Worm (Caenorhabditis elegans): ENCODE results near the gene K10H10.12.

K10H10.12 gene

ce11 chrII:14488661-14489060, 17.5 kb downstream of the K10H10.12 start, which contains the start of gene usp-14:
Gene usp-14 (minus strand): TSS chrII:14488688.
- TF ChIP-seq nhr-25 (tag; optimal IDR thresholded peaks at IDR 0.05) (peak; percentile 57), F13H6.1 (tag; optimal IDR thresholded peaks at IDR 0.05) (peak; percentile 42), nhr-21 (tag; optimal IDR thresholded peaks at IDR 0.05) (peak; percentile 21), skn-1 (tag; optimal IDR thresholded peaks at IDR 0.05) (peak; percentile 71), snpc-4 (tag; optimal IDR thresholded peaks at IDR 0.05) (peak; percentile 14), mbf-1 (tag; optimal IDR thresholded peaks at IDR 0.05) (no peak), R02D3.7 (tag; optimal IDR thresholded peaks at IDR 0.05) (no peak), lin-11 (tag; optimal IDR thresholded peaks at IDR 0.05) (peak; percentile 14), lsy-2 (tag; optimal IDR thresholded peaks at IDR 0.05) (peak; percentile 48 to 78), sma-3 (GFP tag; optimal IDR thresholded peaks at IDR 0.05) (peak; percentile 26), sma-9 (GFP tag; optimal IDR thresholded peaks at IDR 0.05) (peak; percentile 19), sma-9 (tag; optimal IDR thresholded peaks at IDR 0.05) (no peak), gmeb-1 (tag; optimal IDR thresholded peaks at IDR 0.05) (peak; percentile 82), ama-1 (optimal IDR thresholded peaks at IDR 0.05) (no peak), fos-1 (tag; optimal IDR thresholded peaks at IDR 0.05) (peak; percentile 23), Y55F3AM.14 (GFP tag; optimal IDR thresholded peaks at IDR 0.05) (no peak), nhr-129 (tag; optimal IDR thresholded peaks at IDR 0.05) (peak; percentile 43), lin-13 (GFP tag; optimal IDR thresholded peaks at IDR 0.05) (no peak), crh-2 (tag; optimal IDR thresholded peaks at IDR 0.05) (peak; percentile 90), blmp-1 (tag; optimal IDR thresholded peaks at IDR 0.05; ENCODE audit: insufficient read depth) (no peak), nhr-23 (tag; optimal IDR thresholded peaks at IDR 0.05) (no peak), ceh-82 (tag; optimal IDR thresholded peaks at IDR 0.05) (no peak), unc-55 (GFP tag; optimal IDR thresholded peaks at IDR 0.05) (peak; percentile 49), peb-1 (tag; optimal IDR thresholded peaks at IDR 0.05) (no peak), C34F6.9 (tag; optimal IDR thresholded peaks at IDR 0.05) (peak; percentile 72)

ce11 chrII:14483813-14484212, 22.3 kb downstream of the K10H10.12 start:
- TF ChIP-seq nhr-129 (tag; optimal IDR thresholded peaks at IDR 0.05) (no peak), F13H6.1 (tag; optimal IDR thresholded peaks at IDR 0.05) (no peak), nhr-10 (tag; optimal IDR thresholded peaks at IDR 0.05) (no peak), lsy-2 (tag; optimal IDR thresholded peaks at IDR 0.05) (no peak), crh-2 (tag; optimal IDR thresholded peaks at IDR 0.05) (no peak)

- TF ChIP-seq nhr-25 (tag; optimal IDR thresholded peaks at IDR 0.05) (peak; percentile 21), ztf-1 (GFP tag; conservative IDR thresholded peaks at IDR 0.05) (no peak), egl-27 (tag; optimal IDR thresholded peaks at IDR 0.05) (no peak), nhr-21 (tag; optimal IDR thresholded peaks at IDR 0.05) (peak; percentile 42), elt-1 (tag; optimal IDR thresholded peaks at IDR 0.05) (no peak), unc-55 (GFP tag; optimal IDR thresholded peaks at IDR 0.05) (no peak), blmp-1 (tag; optimal IDR thresholded peaks at IDR 0.05; ENCODE audit: insufficient read depth) (peak; percentile 29)
Measured at ce11 chrII:14480772-14481171, 25.4 kb downstream of the K10H10.12 start.

- TF ChIP-seq unc-55 (GFP tag; optimal IDR thresholded peaks at IDR 0.05): no peak
- TF ChIP-seq ztf-1 (GFP tag; conservative IDR thresholded peaks at IDR 0.05): no peak
- peak; percentile 6 for TF ChIP-seq gmeb-1 (tag; optimal IDR thresholded peaks at IDR 0.05)
- no peak for TF ChIP-seq nhr-77 (tag; optimal IDR thresholded peaks at IDR 0.05)
- TF ChIP-seq unc-39 (tag; optimal IDR thresholded peaks at IDR 0.05): no peak
Measured at ce11 chrII:14479583-14480245, 26.4 kb downstream of the K10H10.12 start, which contains the start of gene C13B4.1. Gene C13B4.1 (minus strand): TSS chrII:14479633.

- TF ChIP-seq lsy-2 (tag; optimal IDR thresholded peaks at IDR 0.05) (peak in 1 of 2 experiments; percentile 37), gmeb-1 (tag; optimal IDR thresholded peaks at IDR 0.05) (peak; percentile 14), unc-55 (GFP tag; optimal IDR thresholded peaks at IDR 0.05) (peak; percentile 1), nhr-129 (tag; optimal IDR thresholded peaks at IDR 0.05) (peak; percentile 59), dmd-4 (tag; optimal IDR thresholded peaks at IDR 0.05) (no peak), sma-3 (GFP tag; optimal IDR thresholded peaks at IDR 0.05) (peak; percentile 20)
Measured at ce11 chrII:14474700-14475099, 31.4 kb downstream of the K10H10.12 start.

All from whole organism, L2 larva.